Worm (Caenorhabditis elegans): ENCODE data around the gene cfim-2.

DNA sequence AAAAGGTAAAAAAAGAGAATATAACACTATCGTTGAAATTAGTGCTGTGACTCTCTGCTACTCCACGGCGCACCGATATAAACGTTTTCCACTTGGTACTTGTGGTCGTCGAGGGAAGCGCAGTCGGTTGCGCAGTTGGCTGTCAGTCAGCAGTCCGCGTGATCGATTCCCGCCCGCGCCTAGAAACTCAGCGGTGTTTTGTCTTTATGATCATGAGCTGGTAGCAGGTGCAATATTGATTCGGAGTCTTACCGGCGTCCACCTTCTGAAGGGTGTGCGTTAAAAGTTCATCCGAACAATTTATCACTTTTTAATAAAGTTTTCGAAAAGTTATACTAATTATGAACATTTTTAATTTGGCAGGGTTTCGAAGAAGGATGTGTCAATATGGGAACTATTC, 969 bp downstream of the cfim-2 start:
- no peak for TF ChIP-seq ztf-11 (tag; optimal IDR thresholded peaks at IDR 0.05)
- TF ChIP-seq ceh-82 (tag; optimal IDR thresholded peaks at IDR 0.05), result no peak
- no peak for TF ChIP-seq aly-2 (tag; optimal IDR thresholded peaks at IDR 0.05)

Data from whole organism, L2 larva.